Fruit fly (Drosophila melanogaster) whole organism, embryonic: ENCODE data around the gene CNPYb.

Source experiments
- ATbp ChIP-seq: fragments of 200-800 bp; sonication (Bioruptor generic); optimal IDR thresholded peaks from 2 replicates; lab custom pipeline; 2017; ENCODE audit warnings: missing biosample characterization, mild to moderate bottlenecking, missing genetic modification characterization, missing genetic modification reagents
- B-H2 ChIP-seq: fragments of 200-800 bp; sonication (Bioruptor generic); optimal IDR thresholded peaks from 2 replicates; lab custom pipeline; 2018; ENCODE audit warnings: missing biosample characterization, mild to moderate bottlenecking, missing genetic modification characterization
- BEAF-32 ChIP-seq: fragments of 200-800 bp; sonication (Bioruptor generic); optimal IDR thresholded peaks from 3 replicates; lab custom pipeline; 2017; ENCODE audit warnings: missing biosample characterization, missing genetic modification characterization, mild to moderate bottlenecking, moderate library complexity, missing genetic modification reagents
- CG11398 ChIP-seq: fragments of 200-800 bp; sonication (Bioruptor generic); optimal IDR thresholded peaks from 2 replicates; lab custom pipeline; 2016; ENCODE audit warnings: missing biosample characterization, missing genetic modification characterization
- CG12071 ChIP-seq: fragments of 200-800 bp; sonication (Bioruptor generic); optimal IDR thresholded peaks from 3 replicates; lab custom pipeline; 2018; ENCODE audit warnings: missing biosample characterization, mild to moderate bottlenecking, missing genetic modification characterization
- CG12219 ChIP-seq: fragments of 200-800 bp; sonication (Bioruptor generic); optimal IDR thresholded peaks from 3 replicates; lab custom pipeline; 2018; ENCODE audit warnings: missing biosample characterization, mild to moderate bottlenecking, missing genetic modification characterization
- CG13123 ChIP-seq: fragments of 200-800 bp; sonication (Bioruptor generic); optimal IDR thresholded peaks from 2 replicates; lab custom pipeline; 2016; ENCODE audit warnings: missing biosample characterization, missing genetic modification characterization
- CG13296 ChIP-seq: fragments of 200-800 bp; sonication (Bioruptor generic); optimal IDR thresholded peaks from 3 replicates; lab custom pipeline; 2018; ENCODE audit warnings: missing biosample characterization, mild to moderate bottlenecking, missing genetic modification characterization
- CG14441 ChIP-seq: fragments of 200-800 bp; sonication (Bioruptor generic); IDR thresholded peaks from 2 replicates; pipeline ENCODE4 v1.3.6; 2022; ENCODE audit warnings: missing biosample characterization, missing genetic modification characterization
- CG14667 ChIP-seq: fragments of 200-800 bp; sonication (Bioruptor generic); IDR thresholded peaks from 2 replicates; pipeline ENCODE4 v1.3.6; 2022; ENCODE audit warnings: missing biosample characterization, missing genetic modification characterization
- CG16813 ChIP-seq: fragments of 200-800 bp; sonication (Bioruptor generic); IDR thresholded peaks from 3 replicates; pipeline ENCODE4 v1.3.6; 2022; ENCODE audit warnings: missing biosample characterization, missing genetic modification characterization; ENCODE audit not compliant: partially characterized antibody
- CG1832 ChIP-seq: fragments of 200-800 bp; sonication (Bioruptor generic); optimal IDR thresholded peaks from 2 replicates; lab custom pipeline; 2017; ENCODE audit warnings: missing biosample characterization, mild to moderate bottlenecking, missing genetic modification characterization, inconsistent platforms
- CG2120 ChIP-seq: fragments of 200-800 bp; sonication (Bioruptor generic); optimal IDR thresholded peaks from 3 replicates; lab custom pipeline; 2016; ENCODE audit warnings: missing biosample characterization, missing genetic modification characterization
- CG4424 ChIP-seq: fragments of 200-800 bp; sonication (Bioruptor generic); optimal IDR thresholded peaks from 3 replicates; lab custom pipeline; 2016; ENCODE audit warnings: missing biosample characterization, missing genetic modification characterization
- CG4707 ChIP-seq: fragments of 200-800 bp; sonication (Bioruptor generic); optimal IDR thresholded peaks from 2 replicates; lab custom pipeline; 2018; ENCODE audit warnings: missing biosample characterization, mild to moderate bottlenecking, missing genetic modification characterization, moderate library complexity
- CG5953 ChIP-seq: fragments of 200-800 bp; sonication (Bioruptor generic); IDR thresholded peaks from 2 replicates; pipeline ENCODE4 v1.3.6; 2022; ENCODE audit warnings: missing biosample characterization, missing genetic modification characterization
- CG6683 ChIP-seq: fragments of 200-800 bp; sonication (Bioruptor generic); optimal IDR thresholded peaks from 2 replicates; lab custom pipeline; 2017; ENCODE audit warnings: missing biosample characterization, mild to moderate bottlenecking, missing genetic modification characterization, missing genetic modification reagents
- CG6854 ChIP-seq: fragments of 200-800 bp; sonication (Bioruptor generic); optimal IDR thresholded peaks from 3 replicates; lab custom pipeline; 2017; ENCODE audit warnings: missing biosample characterization, mild to moderate bottlenecking, missing genetic modification characterization
- CG7987 ChIP-seq: fragments of 200-800 bp; sonication (Bioruptor generic); optimal IDR thresholded peaks from 2 replicates; lab custom pipeline; 2018; ENCODE audit warnings: missing biosample characterization, mild to moderate bottlenecking, missing genetic modification characterization, moderate library complexity
- CG8478 ChIP-seq: fragments of >200 bp; optimal IDR thresholded peaks from 2 replicates; lab custom pipeline; 2018
- D ChIP-seq, 2 experiments: fragments of 200-800 bp in 1 of 2; fragments of >200 bp in 1 of 2; sonication (Bioruptor generic) in 1 of 2; optimal IDR thresholded peaks; 2 replicates in 1 of 2; 3 replicates in 1 of 2; lab custom pipeline; 2017; ENCODE audit warnings: mild to moderate bottlenecking in 1 of 2, missing biosample characterization in 1 of 2, missing genetic modification characterization in 1 of 2, missing genetic modification reagents in 1 of 2
- GATAe ChIP-seq: fragments of 200-800 bp; sonication (Bioruptor generic); conservative IDR thresholded peaks from 2 replicates; pipeline ENCODE4 v1.3.6; 2022; ENCODE audit warnings: missing biosample characterization, missing genetic modification characterization
- Hey ChIP-seq: fragments of 200-800 bp; sonication (Bioruptor generic); optimal IDR thresholded peaks from 3 replicates; lab custom pipeline; 2018; ENCODE audit warnings: missing biosample characterization, mild to moderate bottlenecking, missing genetic modification characterization
- NK7.1 ChIP-seq: fragments of 200-800 bp; sonication (Bioruptor generic); optimal IDR thresholded peaks from 3 replicates; lab custom pipeline; 2016; ENCODE audit warnings: missing biosample characterization, missing genetic modification characterization
- Nf-YC ChIP-seq: fragments of 200-800 bp; optimal IDR thresholded peaks from 3 replicates; lab custom pipeline; 2019; ENCODE audit warnings: missing biosample characterization, mild to moderate bottlenecking, missing genetic modification characterization, moderate library complexity
- Pdp1 ChIP-seq, 2 experiments: fragments of 200-800 bp; sonication (Bioruptor generic); optimal IDR thresholded peaks; 3 replicates each; lab custom pipeline; 2016; ENCODE audit warnings: missing biosample characterization in 2 of 2, missing genetic modification characterization in 2 of 2, mild to moderate bottlenecking in 1 of 2, moderate library complexity in 1 of 2
- Sry-β ChIP-seq: fragments of 200-800 bp; sonication (Bioruptor generic); optimal IDR thresholded peaks from 2 replicates; lab custom pipeline; 2018; ENCODE audit warnings: missing biosample characterization, mild to moderate bottlenecking, missing genetic modification characterization, moderate library complexity
- ab ChIP-seq: fragments of 200-800 bp; sonication (Bioruptor generic); optimal IDR thresholded peaks from 2 replicates; lab custom pipeline; 2016; ENCODE audit warnings: missing biosample characterization, missing genetic modification characterization
- br ChIP-seq: fragments of >200 bp; optimal IDR thresholded peaks from 2 replicates; lab custom pipeline; 2017
- cad ChIP-seq: fragments of >200 bp; optimal IDR thresholded peaks from 2 replicates; lab custom pipeline; 2017; ENCODE audit warnings: missing biosample characterization, missing genetic modification characterization
- danr ChIP-seq: fragments of 200-800 bp; sonication (Bioruptor generic); IDR thresholded peaks from 2 replicates; pipeline ENCODE4 v1.3.6; 2022; ENCODE audit warnings: missing biosample characterization, missing genetic modification characterization
- ewg ChIP-seq: fragments of 200-800 bp; sonication (Bioruptor generic); optimal IDR thresholded peaks from 3 replicates; lab custom pipeline; 2017; ENCODE audit warnings: mild to moderate bottlenecking, missing biosample characterization, missing genetic modification reagents, missing genetic modification characterization
- ftz-f1 ChIP-seq: fragments of 200-800 bp; sonication (Bioruptor generic); optimal IDR thresholded peaks from 2 replicates; lab custom pipeline; 2016; ENCODE audit warnings: missing biosample characterization, missing genetic modification characterization
- grau ChIP-seq: fragments of 200-800 bp; optimal IDR thresholded peaks from 3 replicates; lab custom pipeline; 2019; ENCODE audit warnings: missing biosample characterization, mild to moderate bottlenecking, missing genetic modification characterization, moderate library complexity
- hbn ChIP-seq: fragments of 200-800 bp; sonication (Bioruptor generic); IDR thresholded peaks from 2 replicates; pipeline ENCODE4 v1.3.6; 2022; ENCODE audit warnings: missing biosample characterization, missing genetic modification characterization; ENCODE audit not compliant: partially characterized antibody
- nom ChIP-seq: fragments of 200-800 bp; sonication (Bioruptor generic); optimal IDR thresholded peaks from 2 replicates; lab custom pipeline; 2017; ENCODE audit warnings: missing biosample characterization, missing genetic modification characterization, mild to moderate bottlenecking, moderate library complexity, missing genetic modification reagents
- oc ChIP-seq: fragments of 200-800 bp; sonication (Bioruptor generic); optimal IDR thresholded peaks from 2 replicates; lab custom pipeline; 2018; ENCODE audit warnings: missing biosample characterization, mild to moderate bottlenecking, missing genetic modification characterization, moderate library complexity
- pan ChIP-seq, 4 experiments: fragments of >200 bp in 3 of 4; fragments of 200-800 bp in 1 of 4; sonication (Bioruptor generic) in 1 of 4; optimal IDR thresholded peaks in 3 of 4; IDR thresholded peaks in 1 of 4; 2 replicates each; pipeline versions ENCODE4 v1.3.6 to Lab custom; 2017 to 2022; ENCODE audit warnings: missing biosample characterization in 2 of 4, missing genetic modification characterization in 2 of 4, mixed read lengths in 1 of 4
- pb ChIP-seq: fragments of 200-800 bp; sonication (Bioruptor generic); optimal IDR thresholded peaks from 3 replicates; lab custom pipeline; 2016; ENCODE audit warnings: missing biosample characterization, missing genetic modification characterization
- pnt ChIP-seq: fragments of 200-800 bp; sonication (Bioruptor generic); optimal IDR thresholded peaks from 3 replicates; lab custom pipeline; 2016; ENCODE audit warnings: missing biosample characterization, missing genetic modification characterization
- pros ChIP-seq: fragments of 200-800 bp; sonication (Bioruptor generic); optimal IDR thresholded peaks from 3 replicates; lab custom pipeline; 2019; ENCODE audit warnings: missing biosample characterization, mild to moderate bottlenecking, missing genetic modification characterization, moderate library complexity
- pzg ChIP-seq: fragments of 200-800 bp; sonication (Bioruptor generic); optimal IDR thresholded peaks from 3 replicates; lab custom pipeline; 2018; ENCODE audit warnings: missing biosample characterization, mild to moderate bottlenecking, missing genetic modification characterization, moderate library complexity
- sna ChIP-seq: fragments of 200-800 bp; sonication (Bioruptor generic); IDR thresholded peaks from 2 replicates; pipeline ENCODE4 v1.3.6; 2022; ENCODE audit warnings: missing biosample characterization, missing genetic modification characterization; ENCODE audit not compliant: partially characterized antibody
- twi ChIP-seq: fragments of 200-800 bp; optimal IDR thresholded peaks from 2 replicates; lab custom pipeline; 2019; ENCODE audit warnings: missing biosample characterization, mild to moderate bottlenecking, missing genetic modification characterization, moderate library complexity
- unc-4 ChIP-seq: fragments of 200-800 bp; sonication (Bioruptor generic); IDR thresholded peaks from 2 replicates; pipeline ENCODE4 v1.3.6; 2022; ENCODE audit warnings: missing biosample characterization, missing genetic modification characterization; ENCODE audit not compliant: partially characterized antibody

CNPYb gene

dm6 chr3L:19092125-19093058 is 3.6 kb downstream of the CNPYb start, which contains the start of gene MESR6 (continued):
- TF ChIP-seq pnt (GFP tag; lab: Kevin White, UChicago) (no peak), ftz-f1 (peak; percentile 16), pb (no peak), CG12071 (GFP tag; lab: Kevin White, UChicago) (no peak), pros (GFP tag; lab: Kevin White, UChicago) (no peak), ATbp (GFP tag; lab: Kevin White, UChicago) (no peak), CG4424 (GFP tag; lab: Kevin White, UChicago) (no peak), CG2120 (GFP tag; lab: Kevin White, UChicago) (peak; percentile 14), CG13123 (GFP tag; lab: Kevin White, UChicago) (no peak), CG8478 (no peak), CG12219 (GFP tag; lab: Kevin White, UChicago) (no peak), CG5953 (GFP tag; lab: Robert Waterston, UW) (no peak), ewg (no peak), danr (no peak), CG11398 (GFP tag; lab: Kevin White, UChicago) (no peak), Sry-β (GFP tag; lab: Kevin White, UChicago) (no peak), pan (optimal IDR thresholded peaks at IDR 0.05; lab: Kevin White, UChicago) (no peak), pan (GFP tag; optimal IDR thresholded peaks at IDR 0.05 in 1 of 2, IDR thresholded peaks at IDR 0.05 in 1 of 2) (no peak), cad (GFP tag; lab: Kevin White, UChicago) (no peak), CG13296 (GFP tag; lab: Kevin White, UChicago) (peak; percentile 7), D (optimal IDR thresholded peaks at IDR 0.05; lab: Kevin White, UChicago) (peak; percentile 14), D (GFP tag; optimal IDR thresholded peaks at IDR 0.05; lab: Kevin White, UChicago) (no peak)
- TF ChIP-seq, all 482 proteins: peak for 158

DNA sequence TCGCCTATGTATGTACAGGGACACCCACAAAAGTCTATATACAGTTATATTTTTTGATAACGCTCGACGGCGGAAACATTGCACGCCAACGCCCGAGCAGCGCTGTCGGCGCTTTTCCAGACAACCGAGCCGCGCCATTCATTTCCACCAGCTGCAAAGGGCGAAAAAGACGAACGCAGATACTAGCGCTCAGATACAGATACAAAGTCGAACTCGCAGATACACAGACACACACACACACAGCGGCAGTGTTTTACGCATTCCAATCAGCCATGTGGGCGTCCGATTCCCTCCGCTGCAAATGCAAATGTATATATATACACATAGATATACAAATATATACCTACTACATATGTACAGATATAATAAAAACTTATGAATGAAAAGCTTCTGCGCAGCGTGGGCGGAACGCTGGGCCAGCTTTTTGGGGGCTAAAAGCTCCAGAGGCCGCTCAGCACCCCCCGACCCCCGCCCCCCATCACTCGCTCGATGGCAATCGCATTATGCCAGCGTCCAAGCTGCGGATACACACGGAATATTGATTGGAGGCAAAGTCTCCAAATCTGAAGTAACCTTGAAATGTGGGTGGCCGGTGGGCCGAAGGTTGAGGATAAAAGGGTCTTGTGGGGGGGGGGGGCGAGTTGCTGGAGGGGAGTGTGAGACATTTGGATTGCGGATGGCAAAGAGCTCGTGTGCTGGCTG is 4.4 kb downstream of the CNPYb start:
- TF ChIP-seq CG1832 (no peak), Pdp1 (GFP tag; optimal IDR thresholded peaks at IDR 0.05; lab: Kevin White, UChicago) (peak in 1 of 2 experiments; percentile 17), unc-4 (GFP tag; lab: Robert Waterston, UW) (0 out of 2 replicates have a peak, but pooled peaks have one; percentile 25), CG4707 (no peak), br (lab: Kevin White, UChicago) (no peak), CG7987 (GFP tag; lab: Kevin White, UChicago) (peak; percentile 32), BEAF-32 (GFP tag; lab: Kevin White, UChicago) (no peak), NK7.1 (GFP tag; lab: Kevin White, UChicago) (no peak), grau (tag; lab: Kevin White, UChicago) (no peak), nom (GFP tag; lab: Kevin White, UChicago) (peak; percentile 57), hbn (GFP tag; lab: Robert Waterston, UW) (0 out of 2 replicates have a peak, but pooled peaks have one; percentile 30), Nf-YC (peak; percentile 31), twi (peak; percentile 7), ab (no peak), pzg (GFP tag; lab: Kevin White, UChicago) (peak; percentile 10), CG16813 (GFP tag; lab: Robert Waterston, UW) (no peak), Hey (tag; lab: Kevin White, UChicago) (peak; percentile 11), sna (GFP tag; lab: Robert Waterston, UW) (0 out of 2 replicates have a peak, but pooled peaks have one; percentile 37), oc (peak; percentile 84), CG6854 (GFP tag; lab: Kevin White, UChicago) (peak; percentile 54), CG6683 (GFP tag; lab: Kevin White, UChicago) (peak; percentile 7), CG14667 (GFP tag; lab: Robert Waterston, UW) (no peak), B-H2 (GFP tag; lab: Kevin White, UChicago) (peak; percentile 17), CG14441 (no peak), GATAe (GFP tag; lab: Robert Waterston, UW) (no peak)
